Worm (Caenorhabditis elegans) whole organism, young adult: ENCODE results near the gene let-716.

Experiments
- C17E4.6 ChIP-seq: fragments of 200-800 bp; sonication (Bioruptor generic); IDR thresholded peaks from 2 replicates; pipeline ENCODE4 v1.3.6; 2022; ENCODE audit warnings: missing genetic modification reagents, missing genetic modification characterization, missing compliant biosample characterization
- F10E7.11 ChIP-seq: sonication (generic microtip); optimal IDR thresholded peaks from 2 replicates; lab custom pipeline; 2017; ENCODE audit warnings: mild to moderate bottlenecking, missing genetic modification characterization, moderate library complexity, missing compliant biosample characterization
- F33H1.4 ChIP-seq: fragments of 200-800 bp; sonication (Bioruptor generic); IDR thresholded peaks from 2 replicates; pipeline ENCODE4 v1.3.6; 2022; ENCODE audit warnings: missing genetic modification reagents, missing genetic modification characterization, missing compliant biosample characterization
- F39B2.1 ChIP-seq: fragments of 200-800 bp; sonication (Bioruptor generic); IDR thresholded peaks from 2 replicates; pipeline ENCODE4 v1.3.6; 2022; ENCODE audit warnings: missing genetic modification reagents, missing genetic modification characterization, missing compliant biosample characterization
- F52B5.7 ChIP-seq: sonication (generic microtip); optimal IDR thresholded peaks from 2 replicates; lab custom pipeline; 2016; ENCODE audit warnings: mild to moderate bottlenecking, missing genetic modification characterization, missing compliant biosample characterization
- F55B11.4 ChIP-seq: sonication (generic microtip); optimal IDR thresholded peaks from 2 replicates; lab custom pipeline; 2016; ENCODE audit warnings: missing compliant biosample characterization, missing genetic modification characterization, borderline replicate concordance; ENCODE audit not compliant: insufficient read depth
- F57A8.1 ChIP-seq: fragments of 200-800 bp; sonication (Bioruptor generic); optimal IDR thresholded peaks from 2 replicates; lab custom pipeline; 2018; ENCODE audit warnings: mild to moderate bottlenecking, missing genetic modification characterization, moderate library complexity, missing compliant biosample characterization
- F57C9.4 ChIP-seq: sonication (generic microtip); optimal IDR thresholded peaks from 2 replicates; lab custom pipeline; 2017; ENCODE audit warnings: mild to moderate bottlenecking, missing genetic modification characterization, missing compliant biosample characterization
- Y53F4B.3 ChIP-seq: fragments of 200-800 bp; sonication (Bioruptor generic); IDR thresholded peaks from 2 replicates; pipeline ENCODE4 v1.3.6; 2022; ENCODE audit warnings: missing genetic modification reagents, missing genetic modification characterization, missing compliant biosample characterization
- Y53G8AR.9 ChIP-seq: fragments of 200-800 bp; sonication (Bioruptor generic); conservative IDR thresholded peaks from 2 replicates; pipeline ENCODE4 v1.3.6; 2022; ENCODE audit warnings: missing genetic modification reagents, missing genetic modification characterization, missing compliant biosample characterization
- Y56A3A.18 ChIP-seq: fragments of 200-800 bp; sonication (Bioruptor generic); IDR thresholded peaks from 2 replicates; pipeline ENCODE4 v1.3.6; 2022; ENCODE audit warnings: missing genetic modification reagents, missing genetic modification characterization, missing compliant biosample characterization
- Y95B8A.8 ChIP-seq: fragments of 200-800 bp; sonication (Bioruptor generic); IDR thresholded peaks from 2 replicates; pipeline ENCODE4 v1.3.6; 2022; ENCODE audit warnings: missing genetic modification reagents, missing genetic modification characterization, missing compliant biosample characterization
- akir-1 ChIP-seq: fragments of 200-800 bp; sonication (Bioruptor generic); optimal IDR thresholded peaks from 2 replicates; lab custom pipeline; 2018; ENCODE audit warnings: mild to moderate bottlenecking, missing genetic modification characterization, moderate library complexity, missing compliant biosample characterization
- atf-7 ChIP-seq: sonication (generic microtip); optimal IDR thresholded peaks from 2 replicates; lab custom pipeline; 2017; ENCODE audit warnings: mild to moderate bottlenecking, missing genetic modification characterization, missing compliant biosample characterization
- attf-3 ChIP-seq: fragments of 200-800 bp; sonication (Bioruptor generic); conservative IDR thresholded peaks from 2 replicates; pipeline ENCODE4 v1.3.6; 2022; ENCODE audit warnings: missing genetic modification reagents, missing genetic modification characterization, missing compliant biosample characterization
- attf-5 ChIP-seq: fragments of 200-800 bp; sonication (Bioruptor generic); optimal IDR thresholded peaks from 2 replicates; lab custom pipeline; 2018; ENCODE audit warnings: mild to moderate bottlenecking, missing genetic modification characterization, missing compliant biosample characterization
- bed-1 ChIP-seq: fragments of 200-800 bp; sonication (Bioruptor generic); IDR thresholded peaks from 2 replicates; pipeline ENCODE4 v1.3.6; 2022; ENCODE audit warnings: missing genetic modification reagents, missing genetic modification characterization, missing compliant biosample characterization
- bed-2 ChIP-seq: fragments of 200-800 bp; sonication (Bioruptor generic); IDR thresholded peaks from 2 replicates; pipeline ENCODE4 v1.3.6; 2022; ENCODE audit warnings: missing genetic modification reagents, missing genetic modification characterization, missing compliant biosample characterization
- ceh-100 ChIP-seq: fragments of 200-800 bp; sonication (Bioruptor generic); IDR thresholded peaks from 2 replicates; pipeline ENCODE4 v1.3.6; 2022; ENCODE audit warnings: missing genetic modification reagents, missing genetic modification characterization, missing compliant biosample characterization
- chd-7 ChIP-seq: sonication (generic microtip); optimal IDR thresholded peaks from 2 replicates; lab custom pipeline; 2016; ENCODE audit warnings: mild to moderate bottlenecking, missing genetic modification characterization, moderate library complexity, missing compliant biosample characterization
- die-1 ChIP-seq: sonication (generic microtip); optimal IDR thresholded peaks from 2 replicates; lab custom pipeline; 2016; ENCODE audit warnings: missing genotype, mild to moderate bottlenecking, missing genetic modification characterization, missing compliant biosample characterization
- egrh-3 ChIP-seq: fragments of 200-800 bp; sonication (Bioruptor generic); IDR thresholded peaks from 2 replicates; pipeline ENCODE4 v1.3.6; 2022; ENCODE audit warnings: missing genetic modification reagents, missing genetic modification characterization, missing compliant biosample characterization
- ekl-4 ChIP-seq: fragments of 200-800 bp; sonication (Bioruptor generic); IDR thresholded peaks from 2 replicates; pipeline ENCODE4 v1.3.6; 2022; ENCODE audit warnings: missing genetic modification reagents, missing genetic modification characterization, missing compliant biosample characterization
- hlh-12 ChIP-seq: sonication (generic microtip); optimal IDR thresholded peaks from 2 replicates; lab custom pipeline; 2016; ENCODE audit warnings: missing genetic modification characterization, missing compliant biosample characterization
- hrde-1 ChIP-seq: sonication (generic microtip); optimal IDR thresholded peaks from 2 replicates; lab custom pipeline; 2016; ENCODE audit warnings: missing genetic modification characterization, mild to moderate bottlenecking, missing compliant biosample characterization, moderate library complexity, missing genotype, missing genetic modification reagents, borderline replicate concordance
- hsf-1 ChIP-seq: fragments of 200-800 bp; sonication (Bioruptor generic); IDR thresholded peaks from 2 replicates; pipeline ENCODE4 v1.3.6; 2022; ENCODE audit warnings: missing genetic modification reagents, missing genetic modification characterization, missing compliant biosample characterization
- let-526 ChIP-seq: fragments of 200-800 bp; sonication (Bioruptor generic); IDR thresholded peaks from 2 replicates; pipeline ENCODE4 v1.3.6; 2022; ENCODE audit warnings: missing genetic modification reagents, missing genetic modification characterization, missing compliant biosample characterization
- let-607 ChIP-seq, 2 experiments: fragments of 200-800 bp in 1 of 2; sonication (Bioruptor generic) in 1 of 2; sonication (generic microtip) in 1 of 2; optimal IDR thresholded peaks; 2 replicates each; lab custom pipeline; 2016 to 2018; ENCODE audit warnings: mild to moderate bottlenecking in 2 of 2, missing compliant biosample characterization in 2 of 2, missing genetic modification characterization in 2 of 2, moderate library complexity in 2 of 2, missing genotype in 1 of 2
- lin-35 ChIP-seq, 3 experiments: fragments of 150-350 bp in 2 of 3; sonication (generic microtip) in 1 of 3; optimal IDR thresholded peaks; 2 replicates each; lab custom pipeline; 2014 to 2018; ENCODE audit warnings: missing biosample characterization in 3 of 3, missing genetic modification characterization in 3 of 3, missing genetic modification reagents in 3 of 3
- lsl-1 ChIP-seq: fragments of 200-800 bp; sonication (Bioruptor generic); optimal IDR thresholded peaks from 2 replicates; lab custom pipeline; 2018; ENCODE audit warnings: mild to moderate bottlenecking, missing genetic modification characterization, moderate library complexity, missing compliant biosample characterization
- madf-3 ChIP-seq: fragments of 200-800 bp; sonication (Bioruptor generic); IDR thresholded peaks from 2 replicates; pipeline ENCODE4 v1.3.6; 2022; ENCODE audit warnings: missing genetic modification reagents, missing genetic modification characterization, missing compliant biosample characterization
- madf-6 ChIP-seq: fragments of 200-800 bp; sonication (Bioruptor generic); IDR thresholded peaks from 2 replicates; pipeline ENCODE4 v1.3.6; 2022; ENCODE audit warnings: missing genetic modification reagents, missing genetic modification characterization, missing compliant biosample characterization
- nfyb-1 ChIP-seq: fragments of 200-800 bp; sonication (Bioruptor generic); IDR thresholded peaks from 2 replicates; pipeline ENCODE4 v1.3.6; 2022; ENCODE audit warnings: missing genetic modification reagents, missing genetic modification characterization, missing compliant biosample characterization
- nhr-80 ChIP-seq: sonication (generic microtip); optimal IDR thresholded peaks from 2 replicates; lab custom pipeline; 2016; ENCODE audit warnings: missing genetic modification characterization, missing compliant biosample characterization
- nhr-90 ChIP-seq: sonication (generic microtip); optimal IDR thresholded peaks from 2 replicates; lab custom pipeline; 2016; ENCODE audit warnings: missing genotype, mild to moderate bottlenecking, missing genetic modification characterization, missing compliant biosample characterization
- rec-8 ChIP-seq, 2 experiments: sonication (generic microtip); optimal IDR thresholded peaks; 2 replicates each; lab custom pipeline; 2016; ENCODE audit warnings: mild to moderate bottlenecking in 2 of 2, missing genetic modification characterization in 2 of 2, missing genetic modification reagents in 2 of 2, missing genotype in 2 of 2, missing biosample characterization in 1 of 2, missing compliant biosample characterization in 1 of 2, moderate library complexity in 1 of 2
- sea-2 ChIP-seq: fragments of 200-800 bp; sonication (Bioruptor generic); IDR thresholded peaks from 2 replicates; pipeline ENCODE4 v1.3.6; 2022; ENCODE audit warnings: missing genetic modification characterization, missing compliant biosample characterization
- snpc-3.4 ChIP-seq: sonication (generic microtip); optimal IDR thresholded peaks from 2 replicates; lab custom pipeline; 2017; ENCODE audit warnings: missing genetic modification characterization, mild to moderate bottlenecking, missing compliant biosample characterization, antibody characterized with exemption, moderate library complexity, missing genotype, missing genetic modification reagents
- snpc-4 ChIP-seq, 5 experiments: fragments of 150-350 bp in 1 of 5; sonication (generic microtip) in 4 of 5; optimal IDR thresholded peaks; 2 replicates each; lab custom pipeline; 2014 to 2018; ENCODE audit warnings: missing genetic modification characterization in 5 of 5, missing biosample characterization in 3 of 5, antibody characterized with exemption in 2 of 5, mild to moderate bottlenecking in 2 of 5, missing compliant biosample characterization in 2 of 5, missing genotype in 2 of 5, moderate library complexity in 2 of 5, missing genetic modification reagents in 1 of 5
- sptf-2 ChIP-seq: fragments of 200-800 bp; sonication (Bioruptor generic); optimal IDR thresholded peaks from 2 replicates; lab custom pipeline; 2018; ENCODE audit warnings: mild to moderate bottlenecking, missing genetic modification characterization, missing compliant biosample characterization
- ztf-26 ChIP-seq: sonication (generic microtip); optimal IDR thresholded peaks from 2 replicates; lab custom pipeline; 2017; ENCODE audit warnings: missing genetic modification characterization, missing compliant biosample characterization
- ztf-3 ChIP-seq: fragments of 200-800 bp; sonication (Bioruptor generic); optimal IDR thresholded peaks from 2 replicates; lab custom pipeline; 2018; ENCODE audit warnings: mild to moderate bottlenecking, missing genetic modification characterization, missing compliant biosample characterization

let-716 gene

ce11 chrIII:6344737-6345136 lies 38.6 kb upstream of the let-716 start (continued):
- TF ChIP-seq let-526 (GFP tag; lab: Robert Waterston, UW) = peak; percentile 61; the same call in 1 of the 2 replicates
- no peak for TF ChIP-seq F39B2.1 (GFP tag; lab: Robert Waterston, UW)
- no peak for TF ChIP-seq rec-8 (tag; optimal IDR thresholded peaks at IDR 0.05; lab: Kevin White, UChicago)
- TF ChIP-seq nhr-90 (tag; lab: Kevin White, UChicago) = no peak
- TF ChIP-seq egrh-3 (GFP tag; lab: Robert Waterston, UW) = no peak
- TF ChIP-seq snpc-3.4 (tag; lab: Kevin White, UChicago) = no peak
- TF ChIP-seq Y95B8A.8 = no peak
- TF ChIP-seq ztf-3 (GFP tag; lab: Kevin White, UChicago) = no peak
- TF ChIP-seq let-607 (tag; optimal IDR thresholded peaks at IDR 0.05; lab: Kevin White, UChicago) = peak in 1 of 2 experiments; percentile 11

ce11 chrIII:6345968-6346498 lies 37.3 kb upstream of the let-716 start, which contains the start of the genes trmt-10C.2 and C56G2.22:
Gene trmt-10C.2 (plus strand): TSS chrIII:6346281.
Gene C56G2.22 (plus strand): TSS chrIII:6346448.
- TF ChIP-seq Y53G8AR.9 (GFP tag; lab: Robert Waterston, UW) (0 out of 2 replicates have a peak, but pooled peaks have one; percentile 49), lsl-1 (GFP tag; lab: Kevin White, UChicago) (no peak), nhr-80 (tag; lab: Kevin White, UChicago) (peak; percentile 23)

ce11 chrIII:6348578-6348977 lies 34.8 kb upstream of the let-716 start:
- TF ChIP-seq C17E4.6 (no peak), sea-2 (GFP tag; lab: Robert Waterston, UW) (no peak), F57A8.1 (no peak), die-1 (tag; lab: Kevin White, UChicago) (no peak), attf-3 (GFP tag; lab: Robert Waterston, UW) (no peak), nhr-90 (tag; lab: Kevin White, UChicago) (no peak), hlh-12 (tag; lab: Kevin White, UChicago) (no peak), ekl-4 (no peak), nfyb-1 (GFP tag; lab: Robert Waterston, UW) (no peak), let-526 (GFP tag; lab: Robert Waterston, UW) (no peak), Y53F4B.3 (GFP tag; lab: Robert Waterston, UW) (no peak), bed-2 (no peak), hrde-1 (tag; lab: Kevin White, UChicago) (no peak), ztf-26 (tag; lab: Kevin White, UChicago) (no peak), madf-3 (GFP tag; lab: Robert Waterston, UW) (no peak), madf-6 (peak; percentile 34; the same call in 1 of the 2 replicates), snpc-4 (GFP tag; optimal IDR thresholded peaks at IDR 0.05; lab: Kevin White, UChicago) (no peak), snpc-4 (tag; optimal IDR thresholded peaks at IDR 0.05; lab: Kevin White, UChicago) (no peak), Y56A3A.18 (GFP tag; lab: Robert Waterston, UW) (no peak), F55B11.4 (tag; lab: Kevin White, UChicago) (no peak), hsf-1 (GFP tag; lab: Robert Waterston, UW) (0 out of 2 replicates have a peak, but pooled peaks have one; percentile 38), sptf-2 (GFP tag; lab: Kevin White, UChicago) (no peak), F52B5.7 (tag; lab: Kevin White, UChicago) (no peak), F10E7.11 (tag; lab: Kevin White, UChicago) (peak; percentile 27), atf-7 (tag; lab: Kevin White, UChicago) (peak; percentile 75), chd-7 (tag; lab: Kevin White, UChicago) (peak; percentile 52), F33H1.4 (no peak), F57C9.4 (no peak), ztf-3 (GFP tag; lab: Kevin White, UChicago) (no peak), bed-1 (no peak), akir-1 (GFP tag; lab: Kevin White, UChicago) (no peak), lin-35 (GFP tag; optimal IDR thresholded peaks at IDR 0.05; lab: Kevin White, UChicago) (peak in 1 of 3 experiments; percentile 11), ceh-100 (no peak; the same call in 1 of the 2 replicates), attf-5 (GFP tag; lab: Kevin White, UChicago) (no peak)
